Worm (Caenorhabditis elegans) whole organism, L2 larva: ENCODE data around the gene ntl-2.

Source experiments
- C34F6.9 ChIP-seq: fragments of 150-350 bp; optimal IDR thresholded peaks from 2 replicates; lab custom pipeline; 2014; ENCODE audit warnings: missing biosample characterization, missing genetic modification characterization
- F13H6.1 ChIP-seq: sonication (generic microtip); optimal IDR thresholded peaks from 2 replicates; lab custom pipeline; 2016; ENCODE audit warnings: missing genetic modification characterization, missing compliant biosample characterization
- Y55F3AM.14 ChIP-seq: fragments of 200-800 bp; sonication (Bioruptor generic); optimal IDR thresholded peaks from 2 replicates; lab custom pipeline; 2018; ENCODE audit warnings: mild to moderate bottlenecking, missing genetic modification characterization, missing compliant biosample characterization
- ZK546.5 ChIP-seq: sonication (generic microtip); optimal IDR thresholded peaks from 2 replicates; lab custom pipeline; 2017; ENCODE audit warnings: missing biosample characterization, missing genetic modification characterization
- ceh-16 ChIP-seq: fragments of 150-350 bp; optimal IDR thresholded peaks from 2 replicates; lab custom pipeline; 2014; ENCODE audit warnings: missing biosample characterization, missing genetic modification characterization
- ceh-82 ChIP-seq: fragments of 150-350 bp; optimal IDR thresholded peaks from 2 replicates; lab custom pipeline; 2014; ENCODE audit warnings: missing biosample characterization, missing genetic modification characterization
- crh-2 ChIP-seq: sonication (generic microtip); optimal IDR thresholded peaks from 2 replicates; lab custom pipeline; 2017; ENCODE audit warnings: missing biosample characterization, missing genetic modification characterization
- dmd-4 ChIP-seq: sonication (generic microtip); optimal IDR thresholded peaks from 2 replicates; lab custom pipeline; 2017; ENCODE audit warnings: missing biosample characterization, missing genetic modification characterization
- egl-27 ChIP-seq: sonication (generic microtip); optimal IDR thresholded peaks from 3 replicates; lab custom pipeline; 2017; ENCODE audit warnings: missing biosample characterization, missing genetic modification reagents, missing genetic modification characterization
- elt-1 ChIP-seq: fragments of 150-350 bp; optimal IDR thresholded peaks from 2 replicates; lab custom pipeline; 2014; ENCODE audit warnings: missing biosample characterization, missing genetic modification characterization
- elt-3 ChIP-seq: sonication (generic microtip); optimal IDR thresholded peaks from 2 replicates; lab custom pipeline; 2017; ENCODE audit warnings: missing biosample characterization, missing genetic modification characterization
- fos-1 ChIP-seq: fragments of 150-350 bp; optimal IDR thresholded peaks from 2 replicates; lab custom pipeline; 2014; ENCODE audit warnings: missing biosample characterization, missing genetic modification characterization
- gmeb-1 ChIP-seq: fragments of 150-350 bp; optimal IDR thresholded peaks from 2 replicates; lab custom pipeline; 2014; ENCODE audit warnings: missing biosample characterization, missing genetic modification characterization
- lin-11 ChIP-seq: fragments of 150-350 bp; sonication (generic microtip); optimal IDR thresholded peaks from 2 replicates; lab custom pipeline; 2014; ENCODE audit warnings: missing biosample characterization, missing genetic modification characterization, inconsistent platforms, mixed read lengths
- lin-39 ChIP-seq: fragments of 150-350 bp; optimal IDR thresholded peaks from 2 replicates; lab custom pipeline; 2014; ENCODE audit warnings: missing biosample characterization, missing genetic modification reagents, missing genetic modification characterization
- mab-5 ChIP-seq: fragments of 150-350 bp; optimal IDR thresholded peaks from 2 replicates; lab custom pipeline; 2014; ENCODE audit warnings: missing biosample characterization, missing genetic modification characterization
- mbf-1 ChIP-seq: sonication (generic microtip); optimal IDR thresholded peaks from 2 replicates; lab custom pipeline; 2017; ENCODE audit warnings: missing biosample characterization, missing genetic modification characterization
- mdl-1 ChIP-seq, 2 experiments: fragments of 150-350 bp in 1 of 2; sonication (generic microtip) in 1 of 2; optimal IDR thresholded peaks; 2 replicates each; lab custom pipeline; 2017; ENCODE audit warnings: missing biosample characterization in 2 of 2, missing genetic modification characterization in 2 of 2
- nhr-11 ChIP-seq: fragments of 150-350 bp; optimal IDR thresholded peaks from 2 replicates; lab custom pipeline; 2014; ENCODE audit warnings: missing biosample characterization, missing genetic modification characterization
- nhr-129 ChIP-seq: fragments of 150-350 bp; optimal IDR thresholded peaks from 2 replicates; lab custom pipeline; 2014; ENCODE audit warnings: missing biosample characterization, missing genetic modification characterization
- nhr-23 ChIP-seq: fragments of 150-350 bp; optimal IDR thresholded peaks from 2 replicates; lab custom pipeline; 2014; ENCODE audit warnings: missing biosample characterization, missing genetic modification reagents, missing genetic modification characterization
- nhr-237 ChIP-seq: fragments of 150-350 bp; optimal IDR thresholded peaks from 2 replicates; lab custom pipeline; 2014; ENCODE audit warnings: missing biosample characterization, missing genetic modification characterization
- nhr-6 ChIP-seq: fragments of 150-350 bp; optimal IDR thresholded peaks from 2 replicates; lab custom pipeline; 2014; ENCODE audit warnings: missing biosample characterization, missing genetic modification characterization
- nhr-77 ChIP-seq: fragments of 150-350 bp; optimal IDR thresholded peaks from 2 replicates; lab custom pipeline; 2014; ENCODE audit warnings: missing biosample characterization, missing genetic modification characterization
- skn-1 ChIP-seq: sonication (generic microtip); optimal IDR thresholded peaks from 2 replicates; lab custom pipeline; 2017; ENCODE audit warnings: missing biosample characterization, missing genetic modification characterization
- sma-3 ChIP-seq: sonication (generic microtip); optimal IDR thresholded peaks from 2 replicates; lab custom pipeline; 2016; ENCODE audit warnings: missing genetic modification reagents, missing genetic modification characterization, missing compliant biosample characterization
- sma-9 ChIP-seq, 2 experiments: fragments of 150-350 bp in 1 of 2; sonication (generic microtip) in 1 of 2; optimal IDR thresholded peaks; 2 replicates each; lab custom pipeline; 2014 to 2016; ENCODE audit warnings: missing genetic modification characterization in 2 of 2, mild to moderate bottlenecking in 1 of 2, missing biosample characterization in 1 of 2, missing compliant biosample characterization in 1 of 2, missing genetic modification reagents in 1 of 2, moderate library complexity in 1 of 2
- snpc-4 ChIP-seq: fragments of 150-350 bp; optimal IDR thresholded peaks from 2 replicates; lab custom pipeline; 2014; ENCODE audit warnings: missing biosample characterization, missing genetic modification characterization
- unc-55 ChIP-seq: fragments of 150-350 bp; sonication (generic microtip); optimal IDR thresholded peaks from 3 replicates; lab custom pipeline; 2014; ENCODE audit warnings: missing biosample characterization, missing genetic modification reagents, missing genetic modification characterization
- zag-1 ChIP-seq: fragments of 150-350 bp; optimal IDR thresholded peaks from 2 replicates; lab custom pipeline; 2014; ENCODE audit warnings: missing biosample characterization, missing genetic modification characterization
- ztf-1 ChIP-seq: fragments of 200-800 bp; sonication (Bioruptor generic); conservative IDR thresholded peaks from 2 replicates; pipeline ENCODE4 v1.3.6; 2022; ENCODE audit warnings: missing genetic modification characterization, missing compliant biosample characterization
- ztf-11 ChIP-seq: sonication (generic microtip); optimal IDR thresholded peaks from 2 replicates; lab custom pipeline; 2017; ENCODE audit warnings: missing biosample characterization, missing genetic modification characterization
- ztf-4 ChIP-seq: fragments of 150-350 bp; optimal IDR thresholded peaks from 2 replicates; lab custom pipeline; 2014; ENCODE audit warnings: missing biosample characterization, missing genetic modification characterization

The ntl-2 gene

DNA sequence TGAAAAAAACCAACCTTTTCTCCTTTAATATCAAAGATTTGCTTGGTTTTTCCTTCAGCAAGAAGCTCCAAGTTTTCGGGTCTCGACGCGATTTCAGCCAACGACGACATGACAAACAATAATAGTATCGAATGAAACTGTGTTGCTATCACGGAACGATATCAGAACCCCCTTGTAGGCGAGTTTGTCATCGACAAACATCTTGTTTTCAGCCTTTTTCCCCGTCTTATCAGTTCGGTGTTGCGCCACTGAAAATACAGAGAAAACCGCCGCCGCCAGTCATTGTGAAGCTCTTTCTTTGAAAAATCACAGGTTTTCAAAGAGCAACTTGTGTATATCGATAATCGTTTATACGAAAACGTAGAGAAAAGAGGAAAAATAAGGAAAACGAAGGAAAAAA is 3.9 kb downstream of the ntl-2 start, which contains the start of gene paic-1:
Gene paic-1, minus strand, starts transcription at position 120 of the 400 bp plus-strand sequence.
- TF ChIP-seq fos-1 (tag; lab: Kevin White, UChicago) (peak; percentile 57), lin-39 (tag; lab: Kevin White, UChicago) (no peak), crh-2 (peak; percentile 3)

DNA sequence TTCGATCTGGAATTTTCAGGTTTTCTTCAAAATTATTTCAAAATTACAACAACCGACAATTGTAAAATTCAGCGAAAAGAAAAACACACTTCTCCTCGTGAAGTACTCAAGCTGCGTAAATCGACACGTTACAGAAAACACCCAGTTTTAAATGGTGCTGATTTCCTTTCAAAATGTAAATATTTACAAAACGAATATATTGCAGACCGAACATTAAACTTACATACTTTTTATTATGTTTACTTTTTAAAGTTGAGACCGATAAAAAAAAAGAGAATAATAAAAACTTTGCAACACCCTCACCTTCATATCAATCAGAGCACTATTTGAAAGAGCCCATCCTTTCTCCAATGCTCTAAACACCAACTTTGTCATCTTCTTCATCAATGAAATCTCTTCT is 5.4 kb downstream of the ntl-2 start:
- no peak for TF ChIP-seq egl-27 (tag; lab: Kevin White, UChicago)

DNA sequence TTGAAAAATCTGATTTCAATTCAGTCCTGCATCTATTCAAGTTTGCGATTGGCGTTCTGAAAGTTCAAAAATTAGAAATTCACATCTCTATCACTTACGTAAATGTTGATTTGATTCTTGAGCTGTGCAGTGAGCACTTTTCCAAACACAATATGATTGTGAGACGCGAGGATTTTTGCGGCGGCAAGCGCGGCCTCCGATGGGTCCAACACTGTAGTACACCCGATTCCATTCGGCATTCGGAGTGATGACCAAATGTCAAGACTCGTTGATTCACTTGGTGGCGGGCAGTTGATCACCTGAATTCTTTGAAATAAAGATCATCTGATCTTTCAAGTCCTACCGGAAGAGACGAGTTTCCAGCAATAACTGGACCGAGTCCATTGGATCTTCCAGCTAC is 6.5 kb downstream of the ntl-2 start:
- no peak for TF ChIP-seq crh-2
- TF ChIP-seq ztf-4 (tag; lab: Kevin White, UChicago), result no peak
- TF ChIP-seq ceh-82 (tag; lab: Kevin White, UChicago), result no peak
- TF ChIP-seq C34F6.9 (tag; lab: Kevin White, UChicago), result no peak
- no peak for TF ChIP-seq sma-3
- no peak for TF ChIP-seq snpc-4 (tag; lab: Kevin White, UChicago)

DNA sequence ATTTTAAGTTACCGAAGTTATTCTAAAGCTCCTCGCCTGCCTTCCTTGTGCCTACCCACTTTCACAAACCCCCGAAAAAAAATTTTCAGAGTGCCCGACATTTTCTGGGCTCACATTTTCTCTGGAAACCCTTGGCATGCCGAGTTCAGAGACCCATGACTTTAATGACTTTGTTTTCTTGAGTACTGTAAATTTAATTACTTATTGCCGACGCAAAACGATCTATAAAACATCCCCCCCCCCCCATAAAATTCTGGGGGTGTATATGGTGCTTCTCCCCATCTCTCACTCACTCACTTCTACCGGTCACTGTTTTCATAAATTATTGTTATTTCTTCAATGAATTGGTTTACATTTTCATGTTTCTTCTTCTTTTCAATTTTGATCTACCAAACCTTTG is 8.3 kb downstream of the ntl-2 start, which contains the start of gene try-9:
Gene try-9, plus strand, starts transcription at position 301 of the 400 bp plus-strand sequence.
- TF ChIP-seq skn-1 (tag; lab: Kevin White, UChicago), result no peak
- TF ChIP-seq nhr-23, result no peak
- no peak for TF ChIP-seq sma-9 (GFP tag; optimal IDR thresholded peaks at IDR 0.05; lab: Kevin White, UChicago)
- no peak for TF ChIP-seq sma-9 (tag; optimal IDR thresholded peaks at IDR 0.05; lab: Kevin White, UChicago)

DNA sequence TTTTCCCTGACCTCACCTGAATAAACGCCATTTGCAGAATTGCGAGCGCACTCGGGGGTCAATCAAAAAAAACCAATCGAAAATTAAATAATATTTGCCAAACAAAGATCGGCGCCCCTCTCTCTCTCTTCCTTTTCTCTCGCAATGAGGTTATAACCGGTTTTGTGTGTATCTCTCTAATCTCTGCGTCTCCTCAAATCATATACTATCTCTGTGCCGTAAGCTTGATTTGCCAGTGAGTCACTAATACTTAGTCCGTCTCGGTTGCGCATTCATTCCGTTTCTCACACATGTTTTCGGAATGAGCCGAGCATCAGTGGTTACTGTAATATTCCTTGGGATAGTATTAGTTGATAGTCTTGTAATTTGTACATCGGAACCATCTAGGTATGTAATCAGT is 14.2 kb downstream of the ntl-2 start:
- peak; percentile 25 for TF ChIP-seq sma-3
- no peak for TF ChIP-seq ztf-1 (GFP tag; lab: Robert Waterston, UW)
- peak; percentile 37 for TF ChIP-seq fos-1 (tag; lab: Kevin White, UChicago)
- no peak for TF ChIP-seq nhr-77 (tag; lab: Kevin White, UChicago)
- TF ChIP-seq elt-3 (tag; lab: Kevin White, UChicago), result no peak
- no peak for TF ChIP-seq elt-1 (tag; lab: Kevin White, UChicago)
- TF ChIP-seq nhr-6 (tag; lab: Kevin White, UChicago), result no peak
- no peak for TF ChIP-seq dmd-4
- peak; percentile 41 for TF ChIP-seq F13H6.1
- no peak for TF ChIP-seq Y55F3AM.14 (GFP tag; lab: Kevin White, UChicago)
- TF ChIP-seq nhr-23, result no peak
- no peak for TF ChIP-seq lin-39 (tag; lab: Kevin White, UChicago)
- no peak for TF ChIP-seq unc-55 (GFP tag; lab: Kevin White, UChicago)
- TF ChIP-seq ZK546.5 (tag; lab: Kevin White, UChicago), result no peak
- TF ChIP-seq nhr-237 (tag; lab: Kevin White, UChicago), result no peak
- TF ChIP-seq lin-11, result no peak
- no peak for TF ChIP-seq ceh-82 (tag; lab: Kevin White, UChicago)

DNA sequence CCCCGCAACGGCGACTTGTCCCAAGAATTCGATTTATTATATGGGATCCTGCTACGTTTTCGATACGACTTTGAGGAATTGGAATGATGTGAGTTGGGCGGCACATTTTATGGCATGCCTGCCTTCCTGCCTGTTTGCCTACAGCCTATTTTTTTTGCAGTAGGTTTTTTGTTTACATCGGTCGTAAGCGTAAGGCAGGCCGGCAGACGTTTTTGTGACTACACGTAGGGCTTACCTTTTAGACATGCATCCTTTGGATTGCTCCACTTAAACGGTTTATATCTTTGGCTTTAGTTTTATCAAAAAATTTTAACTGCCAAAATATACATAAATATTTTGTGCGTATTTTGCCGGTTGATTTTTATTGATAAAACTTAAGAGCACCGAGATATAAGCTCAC is 17.0 kb downstream of the ntl-2 start:
- TF ChIP-seq nhr-11 (tag; lab: Kevin White, UChicago) (no peak), ztf-11 (tag; lab: Kevin White, UChicago) (no peak), F13H6.1 (no peak), ceh-16 (tag; lab: Kevin White, UChicago) (no peak), snpc-4 (tag; lab: Kevin White, UChicago) (no peak), mab-5 (tag; lab: Kevin White, UChicago) (no peak)

DNA sequence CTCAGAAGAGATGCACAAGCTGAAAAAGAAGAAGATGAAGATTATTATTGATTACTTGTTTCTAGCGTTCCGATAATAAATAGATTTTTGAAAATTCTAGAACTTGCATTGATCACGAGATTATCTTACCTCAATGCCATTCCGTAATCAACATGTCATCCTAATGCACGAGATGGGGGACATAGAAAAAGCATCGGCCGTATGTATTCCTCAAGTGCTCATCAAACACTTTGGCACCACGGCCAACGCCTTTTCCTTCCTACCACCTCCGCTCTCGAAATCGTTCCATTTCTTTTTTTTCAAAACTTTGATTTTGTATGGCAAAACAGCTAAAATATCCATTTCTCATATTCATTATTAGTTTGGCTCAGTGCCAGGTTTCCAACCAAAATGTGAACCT is 17.5 kb downstream of the ntl-2 start, which contains the start of gene lat-2:
Gene lat-2, plus strand, starts transcription at position 301 of the 400 bp plus-strand sequence.
- TF ChIP-seq crh-2 (no peak), Y55F3AM.14 (GFP tag; lab: Kevin White, UChicago) (no peak), unc-55 (GFP tag; lab: Kevin White, UChicago) (no peak), lin-11 (no peak)

DNA sequence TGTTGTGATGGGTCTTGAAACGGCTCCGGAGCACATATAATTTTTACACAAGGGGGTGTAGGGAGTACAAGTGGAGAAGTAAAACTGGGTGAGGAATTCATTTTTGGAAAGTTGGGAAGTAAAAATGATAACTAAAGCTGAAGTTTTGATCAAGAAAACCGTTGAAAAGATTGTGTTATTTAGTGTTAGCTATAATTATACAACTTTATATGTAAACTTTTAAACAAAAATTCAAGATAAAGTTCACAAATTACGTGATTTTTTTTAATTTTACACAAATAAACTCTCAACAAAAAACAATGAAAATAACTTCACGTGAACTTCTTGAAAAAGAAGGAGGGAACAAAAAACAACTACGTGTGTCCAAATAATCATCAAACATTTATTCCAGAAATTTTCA is 21.0 kb downstream of the ntl-2 start, which contains the start of the genes H20J04.7 and H20J04.1:
Gene H20J04.7, minus strand, starts transcription at position 101 of the 400 bp plus-strand sequence.
Gene H20J04.1, plus strand, starts transcription at position 397 of the 400 bp plus-strand sequence.
- TF ChIP-seq mbf-1 (tag; lab: Kevin White, UChicago), result no peak
- TF ChIP-seq gmeb-1 (tag; lab: Kevin White, UChicago), result no peak
- no peak for TF ChIP-seq mab-5 (tag; lab: Kevin White, UChicago)
- no peak for TF ChIP-seq nhr-129
- no peak for TF ChIP-seq nhr-23
- TF ChIP-seq Y55F3AM.14 (GFP tag; lab: Kevin White, UChicago), result no peak
- TF ChIP-seq dmd-4, result no peak
- TF ChIP-seq skn-1 (tag; lab: Kevin White, UChicago), result no peak
- no peak for TF ChIP-seq ZK546.5 (tag; lab: Kevin White, UChicago)
- no peak for TF ChIP-seq mdl-1 (tag; optimal IDR thresholded peaks at IDR 0.05; lab: Kevin White, UChicago)
- no peak for TF ChIP-seq lin-11
- TF ChIP-seq zag-1 (tag; lab: Kevin White, UChicago), result no peak
- TF ChIP-seq elt-1 (tag; lab: Kevin White, UChicago), result no peak
- TF ChIP-seq nhr-237 (tag; lab: Kevin White, UChicago), result no peak
- TF ChIP-seq unc-55 (GFP tag; lab: Kevin White, UChicago), result no peak
- TF ChIP-seq ztf-11 (tag; lab: Kevin White, UChicago), result no peak
- TF ChIP-seq sma-9 (GFP tag; optimal IDR thresholded peaks at IDR 0.05; lab: Kevin White, UChicago), result no peak
- no peak for TF ChIP-seq sma-9 (tag; optimal IDR thresholded peaks at IDR 0.05; lab: Kevin White, UChicago)
